Worm (Caenorhabditis elegans): Measurements from ENCODE around the gene T26E4.7.
"Not testable (repeated sequence)": the region's sequence is repeated elsewhere in the genome, so short reads cannot be mapped to it uniquely, and the experiment has no call there.

The T26E4.7 gene

DNA sequence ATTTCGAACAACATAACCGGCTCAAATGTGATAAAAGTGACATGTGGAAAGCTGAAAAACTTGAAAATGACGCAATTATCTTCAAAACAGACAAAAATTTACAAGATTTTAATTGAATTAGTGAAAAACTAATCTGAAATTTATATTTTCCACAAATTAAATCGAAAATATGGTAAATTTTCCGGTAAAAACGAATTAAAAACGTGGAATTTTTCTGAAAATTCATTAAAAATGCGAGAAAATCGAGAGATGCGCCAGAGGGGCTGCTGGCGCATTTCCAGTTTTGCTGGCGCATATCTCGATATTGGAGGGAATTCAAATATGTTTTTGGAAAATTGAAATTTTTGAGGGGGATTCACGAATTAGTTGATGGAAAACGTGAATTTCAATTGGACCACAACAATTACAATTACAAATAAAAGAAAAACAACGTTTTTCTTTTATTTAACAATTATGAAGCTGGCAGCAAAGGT is 27.2 kb upstream of the T26E4.7 start, which contains the start of the genes haf-3 and F57A10.2 (continued):
- TF ChIP-seq pha-4 (GFP tag; IDR thresholded peaks at IDR 0.05), result peak; percentile 73
- TF ChIP-seq pha-4 (tag; optimal IDR thresholded peaks at IDR 0.05), result peak; percentile 46
- TF ChIP-seq php-3 (GFP tag; IDR thresholded peaks at IDR 0.05), result peak; percentile 68; the same call in 1 of the 2 replicates
- TF ChIP-seq ZK337.2 (GFP tag; IDR thresholded peaks at IDR 0.05), result no peak
- no peak for TF ChIP-seq pqm-1 (tag; optimal IDR thresholded peaks at IDR 0.05)
- TF ChIP-seq daf-8 (GFP tag; IDR thresholded peaks at IDR 0.05), result no peak
- peak; percentile 95 for TF ChIP-seq dve-1 (tag; optimal IDR thresholded peaks at IDR 0.05; ENCODE audit: insufficient read depth)
- TF ChIP-seq fkh-10 (GFP tag; optimal IDR thresholded peaks at IDR 0.05), result peak; percentile 79
- no peak for TF ChIP-seq Y75B8A.6 (GFP tag; IDR thresholded peaks at IDR 0.05)
- no peak for TF ChIP-seq sdz-12 (GFP tag; optimal IDR thresholded peaks at IDR 0.05)
- TF ChIP-seq arid-1 (GFP tag; conservative IDR thresholded peaks at IDR 0.05), result 0 out of 2 replicates have a peak, but pooled peaks have one; percentile 37
- TF ChIP-seq nhr-76 (tag; optimal IDR thresholded peaks at IDR 0.05), result no peak
- TF ChIP-seq daf-12 (tag; optimal IDR thresholded peaks at IDR 0.05), result no peak
- no peak for TF ChIP-seq zag-1 (tag; optimal IDR thresholded peaks at IDR 0.05)
- no peak for TF ChIP-seq gei-8 (GFP tag; optimal IDR thresholded peaks at IDR 0.05)
- peak; percentile 61 for TF ChIP-seq nhr-6 (tag; optimal IDR thresholded peaks at IDR 0.05)
- TF ChIP-seq mdl-1 (tag; optimal IDR thresholded peaks at IDR 0.05), result peak in 1 of 2 experiments; percentile 21
- no peak for TF ChIP-seq T20F7.1 (GFP tag; optimal IDR thresholded peaks at IDR 0.05)
- TF ChIP-seq lin-29 (GFP tag; IDR thresholded peaks at IDR 0.05), result peak; percentile 62; the same call in 1 of the 2 replicates
- TF ChIP-seq nhr-111 (GFP tag; optimal IDR thresholded peaks at IDR 0.05), result no peak
- peak; percentile 89 for TF ChIP-seq dmd-6 (GFP tag; IDR thresholded peaks at IDR 0.05)
- TF ChIP-seq nhr-42 (GFP tag; IDR thresholded peaks at IDR 0.05), result no peak
- no peak for TF ChIP-seq R02D3.7 (tag; optimal IDR thresholded peaks at IDR 0.05)

DNA sequence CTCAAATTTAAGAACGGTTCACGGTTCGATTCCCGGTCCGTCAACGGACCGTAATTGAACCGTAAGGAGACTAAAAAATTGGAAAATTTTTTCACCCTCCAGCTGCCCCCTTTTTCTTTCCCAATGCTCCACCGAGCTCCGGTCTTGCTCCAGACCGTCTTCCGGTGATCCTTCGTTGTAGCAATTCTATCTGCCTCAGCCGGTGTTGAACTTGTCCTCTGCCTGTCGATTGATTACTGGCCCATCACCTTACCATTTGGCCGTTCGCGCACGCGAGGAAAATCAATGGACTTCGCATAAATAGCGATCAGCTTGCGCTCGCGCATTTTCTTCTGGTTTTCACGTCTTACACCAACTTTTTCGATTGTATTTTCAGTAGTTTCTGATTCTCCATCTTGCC is 26.0 kb upstream of the T26E4.7 start:
- TF ChIP-seq madf-9 (GFP tag; conservative IDR thresholded peaks at IDR 0.05), result peak; percentile 45; the same call in 1 of the 2 replicates
- 0 out of 2 replicates have a peak, but pooled peaks have one; percentile 9 for TF ChIP-seq dmd-6 (GFP tag; IDR thresholded peaks at IDR 0.05)
- TF ChIP-seq dmd-9 (GFP tag; IDR thresholded peaks at IDR 0.05), result 0 out of 2 replicates have a peak, but pooled peaks have one; percentile 53
- peak; percentile 82 for TF ChIP-seq lin-38 (GFP tag; IDR thresholded peaks at IDR 0.05)
- peak; percentile 85 for TF ChIP-seq nhr-41 (GFP tag; IDR thresholded peaks at IDR 0.05)
- peak; percentile 86 for TF ChIP-seq snpc-1.2 (GFP tag; IDR thresholded peaks at IDR 0.05)
- 0 out of 2 replicates have a peak, but pooled peaks have one; percentile 13 for TF ChIP-seq ZK337.2 (GFP tag; IDR thresholded peaks at IDR 0.05)
- TF ChIP-seq nhr-42 (GFP tag; IDR thresholded peaks at IDR 0.05), result peak; percentile 66
- peak; percentile 12 for TF ChIP-seq F49E8.2 (tag; optimal IDR thresholded peaks at IDR 0.05; ENCODE audit: borderline replicate concordance)
- peak; percentile 64; the same call in 1 of the 2 replicates for TF ChIP-seq daf-8 (GFP tag; IDR thresholded peaks at IDR 0.05)
- peak in 1 of 2 experiments; percentile 73; a peak in 1 of 4 replicates for TF ChIP-seq madf-5 (GFP tag; IDR thresholded peaks at IDR 0.05)
- peak; percentile 94 for TF ChIP-seq dmd-8 (GFP tag; IDR thresholded peaks at IDR 0.05)
- TF ChIP-seq Y75B8A.6 (GFP tag; IDR thresholded peaks at IDR 0.05), result peak; percentile 78; the same call in 1 of the 2 replicates
- peak; percentile 77 for TF ChIP-seq vab-7 (GFP tag; IDR thresholded peaks at IDR 0.05)
- peak; percentile 71; the same call in 1 of the 2 replicates for TF ChIP-seq Y105C5A.15 (GFP tag; IDR thresholded peaks at IDR 0.05)
- TF ChIP-seq ceh-44 (GFP tag; IDR thresholded peaks at IDR 0.05), result peak; percentile 68; the same call in 1 of the 2 replicates
- TF ChIP-seq zip-11 (GFP tag; IDR thresholded peaks at IDR 0.05), result 0 out of 2 replicates have a peak, but pooled peaks have one; percentile 35
- TF ChIP-seq F44E2.7 (GFP tag; IDR thresholded peaks at IDR 0.05), result peak; percentile 71; the same call in 1 of the 2 replicates
- peak; percentile 95 for TF ChIP-seq lim-7 (GFP tag; IDR thresholded peaks at IDR 0.05)
- peak; percentile 84 for TF ChIP-seq pha-4 (GFP tag; IDR thresholded peaks at IDR 0.05)
- TF ChIP-seq pha-4 (tag; optimal IDR thresholded peaks at IDR 0.05), result not testable (repeated sequence)
- TF ChIP-seq Y48G9A.11 (GFP tag; IDR thresholded peaks at IDR 0.05), result peak; percentile 75
- peak; percentile 72 for TF ChIP-seq php-3 (GFP tag; IDR thresholded peaks at IDR 0.05)
- TF ChIP-seq arid-1 (GFP tag; conservative IDR thresholded peaks at IDR 0.05), result peak; percentile 89
- TF ChIP-seq lin-29 (GFP tag; IDR thresholded peaks at IDR 0.05), result peak; percentile 27; the same call in 1 of the 2 replicates
- peak; percentile 95 for TF ChIP-seq F26F4.8 (GFP tag; conservative IDR thresholded peaks at IDR 0.05)
- TF ChIP-seq ceh-20 (GFP tag; IDR thresholded peaks at IDR 0.05), result peak; percentile 52; the same call in 1 of the 2 replicates
- peak; percentile 92 for TF ChIP-seq egl-43 (GFP tag; IDR thresholded peaks at IDR 0.05)
- peak; percentile 66; the same call in 1 of the 2 replicates for TF ChIP-seq lin-1 (GFP tag; IDR thresholded peaks at IDR 0.05)
- TF ChIP-seq saeg-2 (GFP tag; IDR thresholded peaks at IDR 0.05), result peak; percentile 68; the same call in 1 of the 2 replicates
- TF ChIP-seq D1046.2 (GFP tag; IDR thresholded peaks at IDR 0.05), result peak; percentile 81
- peak; percentile 64; the same call in 1 of the 2 replicates for TF ChIP-seq T26A8.4 (GFP tag; IDR thresholded peaks at IDR 0.05)
- peak; percentile 55 for TF ChIP-seq set-16 (GFP tag; IDR thresholded peaks at IDR 0.05)
- peak; percentile 80 for TF ChIP-seq ctbp-1 (GFP tag; IDR thresholded peaks at IDR 0.05)

Measured in whole organism, L4 larva.